Worm (Caenorhabditis elegans) whole organism, L2 larva: ENCODE measurements around the gene C49F8.3.

Experiments
- C34F6.9 ChIP-seq: fragments of 150-350 bp; optimal IDR thresholded peaks from 2 replicates; lab custom pipeline; 2014; ENCODE audit warnings: missing biosample characterization, missing genetic modification characterization
- F13H6.1 ChIP-seq: sonication (generic microtip); optimal IDR thresholded peaks from 2 replicates; lab custom pipeline; 2016; ENCODE audit warnings: missing genetic modification characterization, missing compliant biosample characterization
- R02D3.7 ChIP-seq: fragments of 150-350 bp; optimal IDR thresholded peaks from 2 replicates; lab custom pipeline; 2014; ENCODE audit warnings: missing biosample characterization, missing genetic modification characterization
- Y55F3AM.14 ChIP-seq: fragments of 200-800 bp; sonication (Bioruptor generic); optimal IDR thresholded peaks from 2 replicates; lab custom pipeline; 2018; ENCODE audit warnings: mild to moderate bottlenecking, missing genetic modification characterization, missing compliant biosample characterization
- ZK546.5 ChIP-seq: sonication (generic microtip); optimal IDR thresholded peaks from 2 replicates; lab custom pipeline; 2017; ENCODE audit warnings: missing biosample characterization, missing genetic modification characterization
- aly-2 ChIP-seq: fragments of 150-350 bp; optimal IDR thresholded peaks from 2 replicates; lab custom pipeline; 2014; ENCODE audit warnings: missing biosample characterization, missing genetic modification characterization
- ama-1 ChIP-seq: fragments of 150-350 bp; optimal IDR thresholded peaks from 2 replicates; lab custom pipeline; 2018; ENCODE audit warnings: inconsistent platforms
- blmp-1 ChIP-seq: sonication (generic microtip); optimal IDR thresholded peaks from 2 replicates; lab custom pipeline; 2017; ENCODE audit warnings: missing genetic modification characterization, mild to moderate bottlenecking, missing compliant biosample characterization, antibody characterized with exemption, moderate library complexity; ENCODE audit not compliant: insufficient read depth
- ceh-16 ChIP-seq: fragments of 150-350 bp; optimal IDR thresholded peaks from 2 replicates; lab custom pipeline; 2014; ENCODE audit warnings: missing biosample characterization, missing genetic modification characterization
- ceh-82 ChIP-seq: fragments of 150-350 bp; optimal IDR thresholded peaks from 2 replicates; lab custom pipeline; 2014; ENCODE audit warnings: missing biosample characterization, missing genetic modification characterization
- crh-2 ChIP-seq: sonication (generic microtip); optimal IDR thresholded peaks from 2 replicates; lab custom pipeline; 2017; ENCODE audit warnings: missing biosample characterization, missing genetic modification characterization
- egl-27 ChIP-seq: sonication (generic microtip); optimal IDR thresholded peaks from 3 replicates; lab custom pipeline; 2017; ENCODE audit warnings: missing biosample characterization, missing genetic modification reagents, missing genetic modification characterization
- elt-3 ChIP-seq: sonication (generic microtip); optimal IDR thresholded peaks from 2 replicates; lab custom pipeline; 2017; ENCODE audit warnings: missing biosample characterization, missing genetic modification characterization
- fos-1 ChIP-seq: fragments of 150-350 bp; optimal IDR thresholded peaks from 2 replicates; lab custom pipeline; 2014; ENCODE audit warnings: missing biosample characterization, missing genetic modification characterization
- gmeb-1 ChIP-seq: fragments of 150-350 bp; optimal IDR thresholded peaks from 2 replicates; lab custom pipeline; 2014; ENCODE audit warnings: missing biosample characterization, missing genetic modification characterization
- lin-11 ChIP-seq: fragments of 150-350 bp; sonication (generic microtip); optimal IDR thresholded peaks from 2 replicates; lab custom pipeline; 2014; ENCODE audit warnings: missing biosample characterization, missing genetic modification characterization, inconsistent platforms, mixed read lengths
- lin-13 ChIP-seq: fragments of 150-350 bp; optimal IDR thresholded peaks from 2 replicates; lab custom pipeline; 2014; ENCODE audit warnings: missing biosample characterization, missing genetic modification reagents, missing genetic modification characterization
- lsy-2 ChIP-seq, 2 experiments: fragments of 150-350 bp in 1 of 2; sonication (generic microtip) in 1 of 2; optimal IDR thresholded peaks; 2 replicates each; lab custom pipeline; 2014 to 2017; ENCODE audit warnings: missing biosample characterization in 2 of 2, missing genetic modification characterization in 2 of 2
- mab-5 ChIP-seq: fragments of 150-350 bp; optimal IDR thresholded peaks from 2 replicates; lab custom pipeline; 2014; ENCODE audit warnings: missing biosample characterization, missing genetic modification characterization
- mbf-1 ChIP-seq: sonication (generic microtip); optimal IDR thresholded peaks from 2 replicates; lab custom pipeline; 2017; ENCODE audit warnings: missing biosample characterization, missing genetic modification characterization
- mdl-1 ChIP-seq, 2 experiments: fragments of 150-350 bp in 1 of 2; sonication (generic microtip) in 1 of 2; optimal IDR thresholded peaks; 2 replicates each; lab custom pipeline; 2017; ENCODE audit warnings: missing biosample characterization in 2 of 2, missing genetic modification characterization in 2 of 2
- nhr-10 ChIP-seq: sonication (generic microtip); optimal IDR thresholded peaks from 2 replicates; lab custom pipeline; 2017; ENCODE audit warnings: missing biosample characterization, missing genetic modification characterization
- nhr-12 ChIP-seq: fragments of 150-350 bp; optimal IDR thresholded peaks from 2 replicates; lab custom pipeline; 2014; ENCODE audit warnings: missing biosample characterization, missing genetic modification characterization
- nhr-129 ChIP-seq: fragments of 150-350 bp; optimal IDR thresholded peaks from 2 replicates; lab custom pipeline; 2014; ENCODE audit warnings: missing biosample characterization, missing genetic modification characterization
- nhr-237 ChIP-seq: fragments of 150-350 bp; optimal IDR thresholded peaks from 2 replicates; lab custom pipeline; 2014; ENCODE audit warnings: missing biosample characterization, missing genetic modification characterization
- nhr-77 ChIP-seq: fragments of 150-350 bp; optimal IDR thresholded peaks from 2 replicates; lab custom pipeline; 2014; ENCODE audit warnings: missing biosample characterization, missing genetic modification characterization
- peb-1 ChIP-seq: fragments of 150-350 bp; optimal IDR thresholded peaks from 2 replicates; lab custom pipeline; 2014; ENCODE audit warnings: missing biosample characterization, missing genetic modification characterization
- sem-4 ChIP-seq: fragments of 150-350 bp; optimal IDR thresholded peaks from 2 replicates; lab custom pipeline; 2014; ENCODE audit warnings: missing biosample characterization, missing genetic modification reagents, missing genetic modification characterization
- skn-1 ChIP-seq: sonication (generic microtip); optimal IDR thresholded peaks from 2 replicates; lab custom pipeline; 2017; ENCODE audit warnings: missing biosample characterization, missing genetic modification characterization
- sma-9 ChIP-seq, 2 experiments: fragments of 150-350 bp in 1 of 2; sonication (generic microtip) in 1 of 2; optimal IDR thresholded peaks; 2 replicates each; lab custom pipeline; 2014 to 2016; ENCODE audit warnings: missing genetic modification characterization in 2 of 2, mild to moderate bottlenecking in 1 of 2, missing biosample characterization in 1 of 2, missing compliant biosample characterization in 1 of 2, missing genetic modification reagents in 1 of 2, moderate library complexity in 1 of 2
- unc-39 ChIP-seq: fragments of 150-350 bp; optimal IDR thresholded peaks from 2 replicates; lab custom pipeline; 2014; ENCODE audit warnings: missing biosample characterization, missing genetic modification characterization
- unc-55 ChIP-seq: fragments of 150-350 bp; sonication (generic microtip); optimal IDR thresholded peaks from 3 replicates; lab custom pipeline; 2014; ENCODE audit warnings: missing biosample characterization, missing genetic modification reagents, missing genetic modification characterization
- unc-62 ChIP-seq: fragments of 150-350 bp; optimal IDR thresholded peaks from 2 replicates; lab custom pipeline; 2014; ENCODE audit warnings: missing biosample characterization, missing genetic modification reagents, missing genetic modification characterization
- zag-1 ChIP-seq: fragments of 150-350 bp; optimal IDR thresholded peaks from 2 replicates; lab custom pipeline; 2014; ENCODE audit warnings: missing biosample characterization, missing genetic modification characterization
- ztf-1 ChIP-seq: fragments of 200-800 bp; sonication (Bioruptor generic); conservative IDR thresholded peaks from 2 replicates; pipeline ENCODE4 v1.3.6; 2022; ENCODE audit warnings: missing genetic modification characterization, missing compliant biosample characterization
- ztf-11 ChIP-seq: sonication (generic microtip); optimal IDR thresholded peaks from 2 replicates; lab custom pipeline; 2017; ENCODE audit warnings: missing biosample characterization, missing genetic modification characterization

C49F8.3 gene

ce11 chrX:13379072-13379471, 8.3 kb downstream of the C49F8.3 start:
- peak; percentile 3 for TF ChIP-seq nhr-129 (tag; lab: Kevin White, UChicago)
- no peak for TF ChIP-seq ama-1 (lab: Kevin White, UChicago)
- TF ChIP-seq, all 48 proteins: peak for 1

DNA sequence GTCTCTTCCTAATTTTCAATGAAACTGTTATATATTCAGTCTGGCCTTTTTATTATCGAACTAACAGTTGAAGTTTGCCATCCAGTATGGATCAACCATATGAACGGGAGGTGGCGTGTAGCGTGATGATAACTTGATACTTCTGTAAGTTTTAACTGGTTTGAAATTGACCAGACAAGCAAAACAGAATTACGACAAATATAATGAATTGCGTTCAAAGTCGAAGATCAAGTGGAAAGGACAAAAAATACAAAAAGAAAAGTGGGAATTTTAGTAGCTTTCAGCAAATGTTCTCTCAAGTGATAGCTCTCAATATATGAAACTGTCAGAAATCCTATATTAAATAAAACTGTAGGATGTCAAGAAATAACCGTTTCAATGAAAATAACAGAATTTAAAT, 10.5 kb downstream of the C49F8.3 start, which contains the start of the genes C49F8.14 and gem-1:
Gene C49F8.14 (minus strand): TSS at position 99 of the 400 bp plus-strand sequence.
Gene gem-1 (minus strand): TSS at position 142 of the 400 bp plus-strand sequence.
- TF ChIP-seq mdl-1 (tag; optimal IDR thresholded peaks at IDR 0.05; lab: Kevin White, UChicago) (no peak), lin-13 (GFP tag; lab: Kevin White, UChicago) (no peak), unc-62 (GFP tag; lab: Kevin White, UChicago) (no peak), R02D3.7 (tag; lab: Kevin White, UChicago) (no peak), unc-55 (no peak)

- no peak for TF ChIP-seq ceh-16 (tag; lab: Kevin White, UChicago)
- no peak for TF ChIP-seq gmeb-1 (tag; lab: Kevin White, UChicago)
- no peak for TF ChIP-seq egl-27
- no peak for TF ChIP-seq nhr-77 (tag; lab: Kevin White, UChicago)
- TF ChIP-seq peb-1 (tag; lab: Kevin White, UChicago), result no peak
- no peak for TF ChIP-seq crh-2 (tag; lab: Kevin White, UChicago)
- no peak for TF ChIP-seq ama-1 (lab: Kevin White, UChicago)
- TF ChIP-seq Y55F3AM.14 (GFP tag; lab: Kevin White, UChicago), result no peak
- TF ChIP-seq lsy-2 (tag; optimal IDR thresholded peaks at IDR 0.05; lab: Kevin White, UChicago), result no peak
- TF ChIP-seq ztf-1 (GFP tag; lab: Robert Waterston, UW), result no peak
- no peak for TF ChIP-seq mab-5 (tag; lab: Kevin White, UChicago)
- no peak for TF ChIP-seq mbf-1 (tag; lab: Kevin White, UChicago)
- no peak for TF ChIP-seq F13H6.1 (tag; lab: Kevin White, UChicago)
- TF ChIP-seq C34F6.9 (tag; lab: Kevin White, UChicago), result no peak
- no peak for TF ChIP-seq aly-2
- TF ChIP-seq mdl-1 (tag; optimal IDR thresholded peaks at IDR 0.05; lab: Kevin White, UChicago), result no peak
- no peak for TF ChIP-seq nhr-12
- TF ChIP-seq, all 48 proteins: peak for 0
Observed at ce11 chrX:13376185-13376584, 11.2 kb downstream of the C49F8.3 start.

- TF ChIP-seq ztf-1 (GFP tag; lab: Robert Waterston, UW) (no peak), nhr-10 (no peak), elt-3 (no peak), aly-2 (no peak), lin-11 (no peak), sma-9 (GFP tag; optimal IDR thresholded peaks at IDR 0.05; lab: Kevin White, UChicago) (peak; percentile 83), sma-9 (tag; optimal IDR thresholded peaks at IDR 0.05; lab: Kevin White, UChicago) (no peak), unc-62 (GFP tag; lab: Kevin White, UChicago) (no peak), egl-27 (no peak), ceh-82 (tag; lab: Kevin White, UChicago) (no peak), blmp-1 (tag; lab: Kevin White, UChicago) (peak; percentile 1), crh-2 (tag; lab: Kevin White, UChicago) (peak; percentile 39), nhr-237 (no peak), peb-1 (tag; lab: Kevin White, UChicago) (no peak), skn-1 (no peak), zag-1 (tag; lab: Kevin White, UChicago) (no peak), sem-4 (tag; lab: Kevin White, UChicago) (no peak), ama-1 (lab: Kevin White, UChicago) (no peak), lin-13 (GFP tag; lab: Kevin White, UChicago) (no peak), unc-39 (no peak), mab-5 (tag; lab: Kevin White, UChicago) (no peak), ZK546.5 (tag; lab: Kevin White, UChicago) (no peak), unc-55 (no peak), ztf-11 (tag; lab: Kevin White, UChicago) (no peak), fos-1 (peak; percentile 89)
Observed at ce11 chrX:13368283-13368682, 19.1 kb downstream of the C49F8.3 start.
